Worm (Caenorhabditis elegans): ENCODE measurements around the gene aak-1.

DNA sequence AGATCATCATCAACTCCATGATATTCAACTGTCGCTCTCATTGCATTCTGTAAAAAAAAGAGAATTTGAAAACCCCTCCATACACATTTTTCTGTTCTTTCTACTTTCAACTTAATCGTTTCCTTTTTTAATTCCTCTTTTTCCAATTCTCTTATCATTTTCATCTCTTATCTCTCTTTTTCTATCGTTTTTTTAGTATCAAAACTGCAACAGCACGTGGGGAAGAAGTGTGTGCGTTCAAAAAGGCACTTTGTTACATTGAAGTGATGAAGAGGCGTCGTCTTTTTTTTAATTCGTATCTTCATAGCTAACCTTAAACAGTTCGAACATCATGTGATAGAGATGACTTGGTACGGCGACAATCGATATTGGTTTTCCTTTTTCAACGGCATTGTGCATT lies 21.8 kb downstream of the aak-1 start:
- TF ChIP-seq tab-1 (GFP tag; IDR thresholded peaks at IDR 0.05): no peak
- no peak for TF ChIP-seq ref-1 (GFP tag; conservative IDR thresholded peaks at IDR 0.05)
